Worm (Caenorhabditis elegans) whole organism, L4 larva: Measurements from ENCODE around the gene acp-1.

Experiments used
- Y5F2A.4 ChIP-seq: fragments of 200-800 bp; sonication (Bioruptor generic); optimal IDR thresholded peaks from 2 replicates; lab custom pipeline; 2018; ENCODE audit warnings: mild to moderate bottlenecking, missing genetic modification characterization, missing compliant biosample characterization
- aha-1 ChIP-seq: fragments of 150-350 bp; peaks from one replicate; lab custom pipeline; 2014; ENCODE audit warnings: missing biosample characterization, missing genetic modification characterization
- ama-1 ChIP-seq: fragments of 150-350 bp; optimal IDR thresholded peaks from 2 replicates; lab custom pipeline; 2014; ENCODE audit warnings: inconsistent platforms, mixed read lengths
- ceh-20 ChIP-seq: fragments of 200-800 bp; sonication (Bioruptor generic); IDR thresholded peaks from 2 replicates; pipeline ENCODE4 v1.3.6; 2022; ENCODE audit warnings: missing genetic modification reagents, missing genetic modification characterization, missing compliant biosample characterization
- ceh-28 ChIP-seq: fragments of 150-350 bp; optimal IDR thresholded peaks from 2 replicates; lab custom pipeline; 2014; ENCODE audit warnings: missing biosample characterization, missing genetic modification reagents, missing genetic modification characterization
- ceh-82 ChIP-seq: sonication (generic microtip); optimal IDR thresholded peaks from 2 replicates; lab custom pipeline; 2017; ENCODE audit warnings: missing biosample characterization, missing genetic modification characterization
- ces-1 ChIP-seq: fragments of 150-350 bp; sonication (generic microtip); optimal IDR thresholded peaks from 4 replicates; lab custom pipeline; 2014; ENCODE audit warnings: missing biosample characterization, missing genetic modification reagents, missing genetic modification characterization
- daf-16 ChIP-seq, 3 experiments: sonication (generic microtip); optimal IDR thresholded peaks; 2 replicates each; lab custom pipeline; 2016 to 2017; ENCODE audit warnings: missing genetic modification characterization in 3 of 3, missing genetic modification reagents in 3 of 3, mild to moderate bottlenecking in 2 of 3, missing compliant biosample characterization in 2 of 3, missing biosample characterization in 1 of 3, moderate library complexity in 1 of 3
- daf-8 ChIP-seq: fragments of 200-800 bp; sonication (Bioruptor generic); IDR thresholded peaks from 2 replicates; pipeline ENCODE4 v1.3.6; 2022; ENCODE audit warnings: missing genetic modification characterization, missing compliant biosample characterization
- dmd-6 ChIP-seq: fragments of 200-800 bp; sonication (Bioruptor generic); IDR thresholded peaks from 2 replicates; pipeline ENCODE4 v1.3.6; 2022; ENCODE audit warnings: missing genetic modification reagents, missing genetic modification characterization, missing compliant biosample characterization
- duxl-1 ChIP-seq: sonication (generic microtip); optimal IDR thresholded peaks from 2 replicates; lab custom pipeline; 2016; ENCODE audit warnings: mild to moderate bottlenecking, missing genetic modification characterization, moderate library complexity, missing compliant biosample characterization; ENCODE audit not compliant: poor library complexity
- dve-1 ChIP-seq: sonication (generic microtip); optimal IDR thresholded peaks from 2 replicates; lab custom pipeline; 2017; ENCODE audit warnings: antibody characterized with exemption, mild to moderate bottlenecking, missing genetic modification characterization, missing compliant biosample characterization; ENCODE audit not compliant: insufficient read depth
- egl-27 ChIP-seq: sonication (generic microtip); optimal IDR thresholded peaks from 3 replicates; lab custom pipeline; 2017; ENCODE audit warnings: missing biosample characterization, missing genetic modification reagents, missing genetic modification characterization
- egl-43 ChIP-seq: fragments of 200-800 bp; sonication (Bioruptor generic); IDR thresholded peaks from 2 replicates; pipeline ENCODE4 v1.3.6; 2022; ENCODE audit warnings: missing genetic modification reagents, missing genetic modification characterization, missing compliant biosample characterization
- fos-1 ChIP-seq: fragments of 150-350 bp; optimal IDR thresholded peaks from 2 replicates; lab custom pipeline; 2014; ENCODE audit warnings: missing biosample characterization, missing genetic modification characterization
- hif-1 ChIP-seq, 2 experiments: sonication (generic microtip); optimal IDR thresholded peaks; 2 replicates each; lab custom pipeline; 2016 to 2017; ENCODE audit warnings: missing compliant biosample characterization in 2 of 2, missing genetic modification characterization in 2 of 2, missing genetic modification reagents in 2 of 2, missing genotype in 2 of 2, mild to moderate bottlenecking in 1 of 2
- hlh-11 ChIP-seq: fragments of 200-800 bp; sonication (Bioruptor generic); optimal IDR thresholded peaks from 2 replicates; lab custom pipeline; 2018; ENCODE audit warnings: mild to moderate bottlenecking, missing genetic modification characterization, missing compliant biosample characterization
- hlh-30 ChIP-seq: sonication (generic microtip); optimal IDR thresholded peaks from 2 replicates; lab custom pipeline; 2017; ENCODE audit warnings: antibody characterized with exemption, mild to moderate bottlenecking, missing genetic modification characterization, missing compliant biosample characterization; ENCODE audit not compliant: insufficient read depth
- lin-1 ChIP-seq: fragments of 200-800 bp; sonication (Bioruptor generic); IDR thresholded peaks from 2 replicates; pipeline ENCODE4 v1.3.6; 2022; ENCODE audit warnings: missing genetic modification reagents, missing genetic modification characterization, missing compliant biosample characterization
- lin-13 ChIP-seq: fragments of 150-350 bp; optimal IDR thresholded peaks from 2 replicates; lab custom pipeline; 2014; ENCODE audit warnings: missing biosample characterization, missing genetic modification reagents, missing genetic modification characterization
- lin-29 ChIP-seq: fragments of 200-800 bp; sonication (Bioruptor generic); IDR thresholded peaks from 2 replicates; pipeline ENCODE4 v1.3.6; 2022; ENCODE audit warnings: missing genetic modification reagents, missing genetic modification characterization, missing compliant biosample characterization
- lin-38 ChIP-seq: fragments of 200-800 bp; sonication (Bioruptor generic); IDR thresholded peaks from 2 replicates; pipeline ENCODE4 v1.3.6; 2022; ENCODE audit warnings: missing genetic modification reagents, missing genetic modification characterization, missing compliant biosample characterization
- lsy-2 ChIP-seq, 2 experiments: fragments of 150-350 bp in 1 of 2; sonication (generic microtip) in 1 of 2; optimal IDR thresholded peaks; 2 replicates each; lab custom pipeline; 2014 to 2017; ENCODE audit warnings: missing biosample characterization in 2 of 2, missing genetic modification characterization in 2 of 2
- nhr-102 ChIP-seq: sonication (generic microtip); optimal IDR thresholded peaks from 2 replicates; lab custom pipeline; 2016; ENCODE audit warnings: mild to moderate bottlenecking, missing genetic modification characterization, moderate library complexity, missing compliant biosample characterization
- nhr-28 ChIP-seq: fragments of 150-350 bp; optimal IDR thresholded peaks from 2 replicates; lab custom pipeline; 2014; ENCODE audit warnings: missing biosample characterization, missing genetic modification characterization
- nhr-41 ChIP-seq: fragments of 200-800 bp; sonication (Bioruptor generic); IDR thresholded peaks from 2 replicates; pipeline ENCODE4 v1.3.6; 2022; ENCODE audit warnings: missing genetic modification reagents, missing genetic modification characterization, missing compliant biosample characterization
- nhr-42 ChIP-seq: fragments of 200-800 bp; sonication (Bioruptor generic); IDR thresholded peaks from 2 replicates; pipeline ENCODE4 v1.3.6; 2022; ENCODE audit warnings: missing genetic modification characterization, missing compliant biosample characterization
- nhr-48 ChIP-seq: sonication (generic microtip); optimal IDR thresholded peaks from 2 replicates; lab custom pipeline; 2016; ENCODE audit warnings: mild to moderate bottlenecking, missing genetic modification characterization, missing compliant biosample characterization
- nhr-76 ChIP-seq: fragments of 150-350 bp; optimal IDR thresholded peaks from 2 replicates; lab custom pipeline; 2014; ENCODE audit warnings: missing biosample characterization, missing genetic modification characterization
- nhr-77 ChIP-seq: fragments of 150-350 bp; optimal IDR thresholded peaks from 2 replicates; lab custom pipeline; 2014; ENCODE audit warnings: missing biosample characterization, missing genetic modification characterization
- pha-4 ChIP-seq, 2 experiments: fragments of 150-350 bp in 1 of 2; fragments of 200-800 bp in 1 of 2; sonication (Bioruptor generic) in 1 of 2; IDR thresholded peaks in 1 of 2; optimal IDR thresholded peaks in 1 of 2; 2 replicates each; pipeline versions ENCODE4 v1.3.6 to Lab custom; 2014 to 2022; ENCODE audit warnings: missing genetic modification characterization in 2 of 2, missing genetic modification reagents in 2 of 2, missing biosample characterization in 1 of 2, missing compliant biosample characterization in 1 of 2
- pqm-1 ChIP-seq: sonication (generic microtip); optimal IDR thresholded peaks from 2 replicates; lab custom pipeline; 2017; ENCODE audit warnings: missing biosample characterization, missing genetic modification characterization
- saeg-2 ChIP-seq: fragments of 200-800 bp; sonication (Bioruptor generic); IDR thresholded peaks from 2 replicates; pipeline ENCODE4 v1.3.6; 2022; ENCODE audit warnings: missing genetic modification reagents, missing genetic modification characterization, missing compliant biosample characterization
- sdz-12 ChIP-seq: fragments of 200-800 bp; sonication (Bioruptor generic); optimal IDR thresholded peaks from 2 replicates; lab custom pipeline; 2018; ENCODE audit warnings: mild to moderate bottlenecking, missing genetic modification characterization, missing compliant biosample characterization
- set-16 ChIP-seq: fragments of 200-800 bp; sonication (Bioruptor generic); IDR thresholded peaks from 2 replicates; pipeline ENCODE4 v1.3.6; 2022; ENCODE audit warnings: missing genetic modification reagents, missing genetic modification characterization, missing compliant biosample characterization
- spr-1 ChIP-seq: sonication (generic microtip); optimal IDR thresholded peaks from 2 replicates; lab custom pipeline; 2016; ENCODE audit warnings: mild to moderate bottlenecking, missing genetic modification characterization, missing compliant biosample characterization
- tag-97 ChIP-seq: fragments of 200-800 bp; sonication (Bioruptor generic); IDR thresholded peaks from 2 replicates; pipeline ENCODE4 v1.3.6; 2022; ENCODE audit warnings: missing genetic modification characterization, missing compliant biosample characterization
- unc-39 ChIP-seq: sonication (generic microtip); optimal IDR thresholded peaks from 2 replicates; lab custom pipeline; 2017; ENCODE audit warnings: missing biosample characterization, missing genetic modification characterization
- unc-62 ChIP-seq, 3 experiments: fragments of 150-350 bp in 1 of 3; sonication (generic microtip); optimal IDR thresholded peaks in 2 of 3; peaks in 1 of 3; 1 replicate in 1 of 3; 2 replicates in 2 of 3; lab custom pipeline; 2014 to 2017; ENCODE audit warnings: missing biosample characterization in 3 of 3, missing genetic modification characterization in 3 of 3, missing genetic modification reagents in 3 of 3, missing genotype in 1 of 3
- zfp-2 ChIP-seq: sonication (generic microtip); optimal IDR thresholded peaks from 2 replicates; lab custom pipeline; 2016; ENCODE audit warnings: mild to moderate bottlenecking, missing genetic modification characterization, missing compliant biosample characterization
- zip-2 ChIP-seq: fragments of 150-350 bp; optimal IDR thresholded peaks from 2 replicates; lab custom pipeline; 2014; ENCODE audit warnings: missing biosample characterization, missing genetic modification characterization

The acp-1 gene

DNA sequence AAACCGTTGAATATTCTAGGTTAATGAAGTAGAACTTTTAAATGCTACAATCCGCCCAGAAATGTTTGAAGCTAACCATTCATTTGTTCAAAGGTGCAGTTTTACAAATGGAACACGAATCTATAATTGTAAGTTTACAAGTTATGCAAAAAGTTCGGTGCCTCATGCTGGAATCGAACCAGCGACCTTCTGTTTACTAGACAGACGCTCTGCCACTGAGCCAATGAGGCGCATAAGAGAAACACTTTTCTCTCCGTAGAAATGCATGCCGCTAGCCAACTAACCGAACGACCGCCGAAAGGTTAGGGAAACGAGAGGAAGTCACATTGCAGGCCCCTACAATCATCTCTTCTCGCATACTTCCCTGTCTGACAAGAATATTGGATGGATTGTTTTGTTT is 14.0 kb downstream of the acp-1 start (continued):
- TF ChIP-seq lin-13 (GFP tag; lab: Kevin White, UChicago) (peak; percentile 23), nhr-41 (peak; percentile 89), Y5F2A.4 (GFP tag; lab: Kevin White, UChicago) (peak; percentile 62), pqm-1 (tag; lab: Kevin White, UChicago) (no peak), sdz-12 (GFP tag; lab: Kevin White, UChicago) (peak; percentile 84), egl-27 (tag; lab: Kevin White, UChicago) (no peak), lsy-2 (tag; optimal IDR thresholded peaks at IDR 0.05; lab: Kevin White, UChicago) (peak in 1 of 2 experiments; percentile 63), egl-43 (GFP tag; lab: Robert Waterston, UW) (peak; percentile 96), pha-4 (GFP tag; IDR thresholded peaks at IDR 0.05; lab: Robert Waterston, UW) (peak; percentile 90), pha-4 (tag; optimal IDR thresholded peaks at IDR 0.05; lab: Kevin White, UChicago) (peak; percentile 34), nhr-102 (tag; lab: Kevin White, UChicago) (peak; percentile 77)

DNA sequence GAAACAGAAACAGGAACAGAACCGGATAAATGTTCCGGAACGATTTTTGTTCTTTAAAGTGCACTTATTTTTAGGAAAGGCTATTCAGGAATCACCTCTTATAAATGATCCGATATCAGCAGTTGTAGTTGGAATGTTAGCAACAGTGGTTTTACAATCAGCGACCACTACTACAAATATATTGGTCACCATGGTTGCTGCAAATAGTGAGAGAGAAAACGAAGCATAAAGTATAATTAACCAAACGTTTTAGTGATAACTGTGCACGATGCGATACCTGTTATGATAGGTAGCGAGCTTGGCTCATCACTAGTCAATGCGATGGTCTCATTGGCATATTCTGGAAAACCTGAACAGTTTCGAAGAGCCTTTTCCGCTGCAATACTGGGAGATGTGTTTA is 15.8 kb downstream of the acp-1 start:
- TF ChIP-seq hif-1 (tag; optimal IDR thresholded peaks at IDR 0.05; lab: Kevin White, UChicago) = no peak
- TF ChIP-seq unc-62 (GFP tag; optimal IDR thresholded peaks at IDR 0.05 in 1 of 2; lab: Kevin White, UChicago) = peak in 1 of 2 experiments; percentile 95
- TF ChIP-seq unc-62 (tag; optimal IDR thresholded peaks at IDR 0.05; lab: Kevin White, UChicago) = no peak
- TF ChIP-seq dmd-6 (GFP tag; lab: Robert Waterston, UW) = no peak
- no peak for TF ChIP-seq unc-39 (tag; lab: Kevin White, UChicago)
- no peak for TF ChIP-seq hlh-30 (tag; lab: Kevin White, UChicago)
- no peak for TF ChIP-seq aha-1 (tag; lab: Kevin White, UChicago)
- no peak for TF ChIP-seq lin-1 (GFP tag; lab: Robert Waterston, UW)
- TF ChIP-seq fos-1 (tag; lab: Kevin White, UChicago) = no peak

DNA sequence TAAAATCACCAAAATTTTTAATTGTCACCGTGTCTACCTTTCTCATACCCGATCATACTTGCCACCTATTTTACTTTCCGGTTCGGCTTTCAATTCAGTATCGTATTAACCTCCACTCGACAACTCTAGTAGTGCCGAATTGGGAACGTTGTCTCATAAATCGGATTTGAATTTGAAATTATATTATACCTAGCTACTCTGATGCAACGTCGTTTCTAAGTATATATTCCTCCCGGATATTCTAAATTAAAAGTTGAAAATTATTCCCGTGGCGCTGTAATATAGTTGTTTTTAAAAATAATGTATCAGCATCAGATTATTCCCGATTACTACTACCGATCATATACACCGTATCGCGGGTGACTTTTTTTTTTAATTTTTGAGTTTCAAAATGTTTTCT is 16.6 kb downstream of the acp-1 start, which contains the start of gene ZK563.2:
Gene ZK563.2 (plus strand): TSS at position 301 of the 400 bp plus-strand sequence.
- no peak for TF ChIP-seq duxl-1
- no peak for TF ChIP-seq ces-1 (GFP tag; lab: Kevin White, UChicago)
- TF ChIP-seq saeg-2 (GFP tag; lab: Robert Waterston, UW) = no peak
- TF ChIP-seq, all 104 proteins: peak for 0

- TF ChIP-seq tag-97 (GFP tag; lab: Robert Waterston, UW) (no peak), lin-38 (GFP tag; lab: Robert Waterston, UW) (no peak), saeg-2 (GFP tag; lab: Robert Waterston, UW) (no peak), nhr-102 (tag; lab: Kevin White, UChicago) (no peak), nhr-48 (tag; lab: Kevin White, UChicago) (no peak), unc-62 (GFP tag; optimal IDR thresholded peaks at IDR 0.05 in 1 of 2; lab: Kevin White, UChicago) (peak in 1 of 2 experiments; percentile 88), unc-62 (tag; optimal IDR thresholded peaks at IDR 0.05; lab: Kevin White, UChicago) (no peak)
Observed at ce11 chrX:3366782-3367181, 18.5 kb downstream of the acp-1 start.

DNA sequence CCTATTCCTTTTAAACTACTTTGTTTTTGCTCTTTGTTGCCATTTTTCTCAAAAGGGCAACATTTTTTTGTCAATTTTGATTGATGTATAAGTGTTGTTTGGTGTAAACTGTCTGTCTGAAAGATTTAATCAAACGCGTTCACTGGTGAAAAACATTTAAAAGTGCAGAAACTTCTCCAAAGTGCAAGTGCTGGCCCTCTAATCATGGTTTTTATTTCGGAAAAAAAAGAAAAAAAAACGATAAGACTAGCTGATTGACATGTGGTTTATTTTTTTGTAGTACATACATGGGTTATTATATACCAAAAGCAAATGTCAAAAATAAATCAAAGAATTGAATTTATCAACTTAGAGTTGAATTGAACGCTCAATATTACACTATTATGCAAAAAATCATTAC is 22.9 kb downstream of the acp-1 start, which contains the start of gene dhs-26:
Gene dhs-26 (minus strand): TSS at position 116 of the 400 bp plus-strand sequence.
- TF ChIP-seq ceh-20 (GFP tag; lab: Robert Waterston, UW) = no peak
- no peak for TF ChIP-seq hlh-11 (tag; lab: Kevin White, UChicago)
- TF ChIP-seq daf-8 (GFP tag; lab: Robert Waterston, UW) = no peak
- TF ChIP-seq ama-1 = no peak
- TF ChIP-seq dmd-6 (GFP tag; lab: Robert Waterston, UW) = peak; percentile 92
- TF ChIP-seq spr-1 (tag; lab: Kevin White, UChicago) = no peak
- no peak for TF ChIP-seq daf-16 (GFP tag; optimal IDR thresholded peaks at IDR 0.05; lab: Kevin White, UChicago)
- TF ChIP-seq daf-16 (tag; optimal IDR thresholded peaks at IDR 0.05; lab: Kevin White, UChicago) = peak; percentile 89
- peak; percentile 82 for TF ChIP-seq nhr-28 (tag; lab: Kevin White, UChicago)
- no peak for TF ChIP-seq nhr-42 (GFP tag; lab: Robert Waterston, UW)
- TF ChIP-seq zfp-2 = no peak
- TF ChIP-seq dve-1 = peak; percentile 74
- TF ChIP-seq nhr-77 (tag; lab: Kevin White, UChicago) = peak; percentile 77
- no peak for TF ChIP-seq lin-29 (GFP tag; lab: Robert Waterston, UW)
- TF ChIP-seq set-16 (GFP tag; lab: Robert Waterston, UW) = no peak
- TF ChIP-seq nhr-48 (tag; lab: Kevin White, UChicago) = peak; percentile 54
- TF ChIP-seq nhr-76 = no peak
- TF ChIP-seq egl-43 (GFP tag; lab: Robert Waterston, UW) = no peak
- TF ChIP-seq ceh-28 (tag; lab: Kevin White, UChicago) = no peak
- TF ChIP-seq ceh-82 (tag; lab: Kevin White, UChicago) = no peak
- TF ChIP-seq pqm-1 (tag; lab: Kevin White, UChicago) = peak; percentile 6
- peak; percentile 16 for TF ChIP-seq zip-2 (tag; lab: Kevin White, UChicago)
